Worm (Caenorhabditis elegans): ENCODE data around the gene his-40.

Gene his-40

DNA sequence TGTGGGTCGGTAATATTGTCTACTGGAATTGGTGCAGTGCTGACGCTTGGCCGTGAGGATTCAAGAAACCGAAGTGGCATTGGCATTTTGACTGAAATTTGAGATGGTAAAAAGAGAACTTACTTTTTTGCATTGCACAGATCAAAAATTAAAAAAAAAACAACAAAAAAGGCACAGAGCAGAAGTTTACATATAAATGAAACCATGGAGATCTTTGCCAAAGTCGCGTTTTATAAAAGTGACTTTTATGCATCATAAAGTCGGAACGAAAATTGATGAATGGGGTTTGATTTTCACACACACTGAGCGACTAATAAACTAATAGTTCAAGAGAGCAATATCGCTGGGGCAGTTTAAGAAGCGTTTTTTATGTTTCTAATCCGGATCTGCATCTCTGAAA lies 12.4 kb downstream of the his-40 start, which contains the start of gene T08A9.13:
TSS of gene T08A9.13 (minus strand) at position 101 of the 400 bp plus-strand sequence.
- no peak for TF ChIP-seq scrt-1 (GFP tag; IDR thresholded peaks at IDR 0.05)
- TF ChIP-seq tbx-37 (GFP tag; conservative IDR thresholded peaks at IDR 0.05), result no peak
- TF ChIP-seq sea-1 (GFP tag; conservative IDR thresholded peaks at IDR 0.05), result no peak
- no peak for TF ChIP-seq hmg-4 (GFP tag; optimal IDR thresholded peaks at IDR 0.05)
- TF ChIP-seq ceh-13 (GFP tag; optimal IDR thresholded peaks at IDR 0.05), result no peak
- TF ChIP-seq pes-1 (GFP tag; IDR thresholded peaks at IDR 0.05), result no peak
- no peak for TF ChIP-seq hmbx-1 (tag; optimal IDR thresholded peaks at IDR 0.05)
- no peak for TF ChIP-seq B0310.2 (tag; optimal IDR thresholded peaks at IDR 0.05)
- TF ChIP-seq tbx-11 (GFP tag; IDR thresholded peaks at IDR 0.05), result no peak
- TF ChIP-seq ets-7 (tag; optimal IDR thresholded peaks at IDR 0.05), result no peak
- TF ChIP-seq ceh-36 (tag; optimal IDR thresholded peaks at IDR 0.05), result no peak
- no peak for TF ChIP-seq F13C5.2 (tag; optimal IDR thresholded peaks at IDR 0.05)

DNA sequence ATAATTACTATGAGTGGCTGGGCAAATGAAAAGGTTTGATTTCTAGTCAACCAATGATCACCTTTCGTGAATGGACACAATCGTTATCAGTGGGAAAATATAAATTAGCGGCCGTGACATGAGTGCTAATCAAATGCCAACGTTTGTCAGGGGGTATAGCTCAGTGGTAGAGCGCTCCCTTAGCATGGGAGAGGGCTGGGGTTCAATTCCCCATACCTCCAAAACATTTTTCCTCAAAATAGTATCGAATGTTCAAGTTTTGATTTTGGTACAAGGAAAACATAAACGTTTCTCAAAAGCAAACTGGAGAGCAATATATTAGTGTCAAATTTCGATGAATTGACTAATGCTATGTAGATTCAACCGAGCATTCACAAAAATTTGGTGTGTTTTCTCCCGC lies 13.7 kb downstream of the his-40 start:
- TF ChIP-seq pes-1 (GFP tag; IDR thresholded peaks at IDR 0.05) (no peak), tbx-11 (GFP tag; IDR thresholded peaks at IDR 0.05) (0 out of 2 replicates have a peak, but pooled peaks have one; percentile 32), flt-1 (GFP tag; IDR thresholded peaks at IDR 0.05) (0 out of 2 replicates have a peak, but pooled peaks have one; percentile 11)

- no peak for TF ChIP-seq tbx-37 (GFP tag; conservative IDR thresholded peaks at IDR 0.05)
- no peak for TF ChIP-seq ama-1 (optimal IDR thresholded peaks at IDR 0.05)
- TF ChIP-seq pes-1 (GFP tag; IDR thresholded peaks at IDR 0.05), result no peak
- TF ChIP-seq tbx-11 (GFP tag; IDR thresholded peaks at IDR 0.05), result no peak
- no peak for TF ChIP-seq hmbx-1 (tag; optimal IDR thresholded peaks at IDR 0.05)
Observed at ce11 chrX:7326967-7327651, 17.2 kb downstream of the his-40 start, which contains the start of gene sng-1. Gene sng-1, plus strand, starts transcription at chrX:7327601.

ce11 chrX:7328065-7328564 lies 18.2 kb downstream of the his-40 start:
- TF ChIP-seq F13C5.2 (tag; optimal IDR thresholded peaks at IDR 0.05) (no peak), tbx-37 (GFP tag; conservative IDR thresholded peaks at IDR 0.05) (no peak), aly-1 (tag; optimal IDR thresholded peaks at IDR 0.05) (no peak), ets-7 (tag; optimal IDR thresholded peaks at IDR 0.05) (no peak), ama-1 (optimal IDR thresholded peaks at IDR 0.05) (no peak)

ce11 chrX:7329601-7330000 lies 19.7 kb downstream of the his-40 start, which contains the start of gene ttr-59:
Gene ttr-59, plus strand, starts transcription at chrX:7329818.
- TF ChIP-seq scrt-1 (GFP tag; IDR thresholded peaks at IDR 0.05), result no peak
- no peak for TF ChIP-seq B0310.2 (tag; optimal IDR thresholded peaks at IDR 0.05)
- TF ChIP-seq ets-7 (tag; optimal IDR thresholded peaks at IDR 0.05), result no peak
- no peak for TF ChIP-seq tbx-11 (GFP tag; IDR thresholded peaks at IDR 0.05)
- no peak for TF ChIP-seq ceh-13 (GFP tag; optimal IDR thresholded peaks at IDR 0.05)
- no peak for TF ChIP-seq tbx-37 (GFP tag; conservative IDR thresholded peaks at IDR 0.05)
- TF ChIP-seq F13C5.2 (tag; optimal IDR thresholded peaks at IDR 0.05), result no peak
- no peak for TF ChIP-seq aly-1 (tag; optimal IDR thresholded peaks at IDR 0.05)
- TF ChIP-seq hmbx-1 (tag; optimal IDR thresholded peaks at IDR 0.05), result no peak
- no peak for TF ChIP-seq hnd-1 (tag; optimal IDR thresholded peaks at IDR 0.05)
- no peak for TF ChIP-seq pes-1 (GFP tag; IDR thresholded peaks at IDR 0.05)
- TF ChIP-seq tra-4 (tag; optimal IDR thresholded peaks at IDR 0.05), result no peak
- no peak for TF ChIP-seq hmg-4 (GFP tag; optimal IDR thresholded peaks at IDR 0.05)
- no peak for TF ChIP-seq ama-1 (optimal IDR thresholded peaks at IDR 0.05)
- TF ChIP-seq sea-1 (GFP tag; conservative IDR thresholded peaks at IDR 0.05), result no peak
- TF ChIP-seq ceh-36 (tag; optimal IDR thresholded peaks at IDR 0.05), result no peak

DNA sequence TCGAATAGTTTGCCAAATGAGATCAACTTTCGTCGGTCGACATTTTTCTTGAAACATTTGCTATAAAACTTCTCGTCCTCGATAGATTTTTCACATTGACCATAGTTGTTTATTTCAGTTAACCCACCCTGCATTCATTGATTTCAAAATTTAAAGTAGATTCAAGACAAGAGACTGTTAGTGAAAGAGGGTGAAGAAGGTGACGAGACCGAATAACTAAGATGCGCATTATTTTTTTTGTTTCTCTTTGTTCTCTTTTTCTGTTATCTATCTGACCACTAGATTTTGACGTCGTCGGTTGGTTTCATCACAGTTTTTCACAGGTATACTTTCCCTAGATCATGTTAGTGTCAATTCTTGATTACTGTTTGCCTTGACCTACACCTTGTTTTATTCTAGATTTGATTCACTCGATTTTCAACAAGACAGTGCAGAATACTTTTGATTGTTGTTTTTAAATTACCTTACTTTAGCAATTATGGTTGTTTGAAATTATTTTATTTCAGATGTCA lies 20.8 kb downstream of the his-40 start, which contains the start of gene ttr-30:
TSS of gene ttr-30 (plus strand) at position 265 of the 512 bp plus-strand sequence.
- no peak for TF ChIP-seq F13C5.2 (tag; optimal IDR thresholded peaks at IDR 0.05)
- no peak for TF ChIP-seq tbx-37 (GFP tag; conservative IDR thresholded peaks at IDR 0.05)
- TF ChIP-seq hmbx-1 (tag; optimal IDR thresholded peaks at IDR 0.05), result no peak
- no peak for TF ChIP-seq scrt-1 (GFP tag; IDR thresholded peaks at IDR 0.05)
- no peak for TF ChIP-seq flt-1 (GFP tag; IDR thresholded peaks at IDR 0.05)
- TF ChIP-seq aly-1 (tag; optimal IDR thresholded peaks at IDR 0.05), result no peak
- TF ChIP-seq pes-1 (GFP tag; IDR thresholded peaks at IDR 0.05), result no peak
- TF ChIP-seq tra-4 (tag; optimal IDR thresholded peaks at IDR 0.05), result no peak
- no peak for TF ChIP-seq hmg-4 (GFP tag; optimal IDR thresholded peaks at IDR 0.05)
- TF ChIP-seq ceh-13 (GFP tag; optimal IDR thresholded peaks at IDR 0.05), result no peak
- no peak for TF ChIP-seq sea-1 (GFP tag; conservative IDR thresholded peaks at IDR 0.05)
- TF ChIP-seq ama-1 (optimal IDR thresholded peaks at IDR 0.05), result no peak
- TF ChIP-seq ceh-36 (tag; optimal IDR thresholded peaks at IDR 0.05), result no peak
- no peak for TF ChIP-seq hnd-1 (tag; optimal IDR thresholded peaks at IDR 0.05)
- no peak for TF ChIP-seq tbx-11 (GFP tag; IDR thresholded peaks at IDR 0.05)
- no peak for TF ChIP-seq ets-7 (tag; optimal IDR thresholded peaks at IDR 0.05)
- no peak for TF ChIP-seq B0310.2 (tag; optimal IDR thresholded peaks at IDR 0.05)

DNA sequence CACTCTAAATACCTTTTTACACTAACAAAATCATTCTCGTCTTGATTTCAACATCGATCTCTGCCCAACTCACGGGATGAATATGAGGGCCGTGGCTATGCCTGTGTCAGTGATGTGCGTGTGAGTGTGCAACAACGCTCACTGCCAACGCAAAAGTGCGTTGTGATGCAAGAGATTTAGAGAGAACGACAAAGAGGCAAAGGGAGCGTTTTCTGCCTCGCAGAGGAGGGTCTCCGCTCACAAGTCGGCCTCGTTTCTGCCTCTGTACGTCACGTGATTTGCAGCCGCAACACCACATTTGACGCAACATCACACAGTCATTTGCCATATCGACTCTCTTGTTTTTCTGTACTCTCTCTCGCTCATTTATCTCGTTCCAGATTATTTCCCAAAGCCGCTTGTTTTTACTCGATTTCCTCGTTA lies 24.4 kb downstream of the his-40 start, which contains the start of gene epg-7:
TSS of gene epg-7 (plus strand) at position 413 of the 423 bp plus-strand sequence.
- TF ChIP-seq aly-1 (tag; optimal IDR thresholded peaks at IDR 0.05), result no peak
- peak; percentile 42 for TF ChIP-seq F13C5.2 (tag; optimal IDR thresholded peaks at IDR 0.05)
- peak; percentile 78 for TF ChIP-seq hmg-4 (GFP tag; optimal IDR thresholded peaks at IDR 0.05)

DNA sequence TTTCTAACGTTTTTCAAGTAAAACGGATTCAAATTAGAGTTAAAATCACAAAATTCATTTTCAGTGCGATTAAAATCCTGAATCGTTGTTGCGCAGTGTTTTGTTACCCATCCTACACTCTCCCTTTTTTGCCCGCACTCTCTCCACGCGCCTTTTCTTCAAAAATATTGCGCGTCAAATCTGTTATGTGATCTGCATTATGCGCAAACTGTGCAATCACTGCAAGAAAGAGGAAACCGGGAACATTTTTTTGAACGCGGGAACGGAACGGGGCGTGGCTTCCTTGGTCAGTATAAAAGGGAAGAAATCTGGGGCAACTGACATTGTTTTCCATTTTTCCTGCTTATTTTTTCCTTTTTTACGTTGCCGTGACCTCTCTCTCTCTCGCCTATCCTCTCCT lies 30.5 kb downstream of the his-40 start:
- TF ChIP-seq ceh-13 (GFP tag; optimal IDR thresholded peaks at IDR 0.05), result no peak
- no peak for TF ChIP-seq F13C5.2 (tag; optimal IDR thresholded peaks at IDR 0.05)
- peak; percentile 53 for TF ChIP-seq ama-1 (optimal IDR thresholded peaks at IDR 0.05)
- TF ChIP-seq tbx-37 (GFP tag; conservative IDR thresholded peaks at IDR 0.05), result no peak
- TF ChIP-seq hmg-4 (GFP tag; optimal IDR thresholded peaks at IDR 0.05), result peak; percentile 12

Measured in whole organism, early embryonic.